Worm (Caenorhabditis elegans): ENCODE data around the gene dop-6.

The dop-6 gene

ce11 chrX:4350198-4350597 lies 29.5 kb downstream of the dop-6 start, which contains the start of gene F14H12.2:
Gene F14H12.2 (plus strand): TSS chrX:4350498.
- TF ChIP-seq unc-55 (GFP tag; optimal IDR thresholded peaks at IDR 0.05) (no peak), eyg-1 (tag; optimal IDR thresholded peaks at IDR 0.05) (no peak), K02D7.2 (tag; optimal IDR thresholded peaks at IDR 0.05) (no peak), pha-4 (tag; optimal IDR thresholded peaks at IDR 0.05) (no peak), ceh-18 (tag; optimal IDR thresholded peaks at IDR 0.05) (no peak), sox-2 (GFP tag; IDR thresholded peaks at IDR 0.05) (no peak), gmeb-2 (tag; optimal IDR thresholded peaks at IDR 0.05) (no peak), ztf-16 (tag; optimal IDR thresholded peaks at IDR 0.05) (no peak), C38D4.7 (GFP tag; optimal IDR thresholded peaks at IDR 0.05) (no peak), elt-2 (tag; optimal IDR thresholded peaks at IDR 0.05) (no peak), pat-9 (tag; optimal IDR thresholded peaks at IDR 0.05) (no peak), pha-2 (tag; optimal IDR thresholded peaks at IDR 0.05) (no peak), tbx-7 (tag; optimal IDR thresholded peaks at IDR 0.05) (no peak)

- TF ChIP-seq elt-2 (tag; optimal IDR thresholded peaks at IDR 0.05) (no peak), sox-2 (GFP tag; IDR thresholded peaks at IDR 0.05) (no peak), pqm-1 (tag; optimal IDR thresholded peaks at IDR 0.05) (no peak), ttx-3 (tag; optimal IDR thresholded peaks at IDR 0.05) (no peak), pag-3 (tag; optimal IDR thresholded peaks at IDR 0.05; ENCODE audit: borderline replicate concordance) (no peak), rnt-1 (tag; optimal IDR thresholded peaks at IDR 0.05) (no peak)
Observed at ce11 chrX:4353318-4353717, 32.7 kb downstream of the dop-6 start, which contains the start of gene col-165. Gene col-165 (plus strand): TSS chrX:4353618.

- TF ChIP-seq lin-11 (tag; optimal IDR thresholded peaks at IDR 0.05) (no peak), sdc-2 (tag; optimal IDR thresholded peaks at IDR 0.05) (no peak), ahr-1 (tag; optimal IDR thresholded peaks at IDR 0.05) (no peak), che-1 (tag; optimal IDR thresholded peaks at IDR 0.05) (no peak), npax-4 (tag; optimal IDR thresholded peaks at IDR 0.05) (no peak)
Observed at ce11 chrX:4357467-4357866, 36.8 kb downstream of the dop-6 start, which contains the start of gene F14H12.6. Gene F14H12.6 (minus strand): TSS chrX:4357567.

ce11 chrX:4359030-4359429 lies 38.4 kb downstream of the dop-6 start:
- no peak for TF ChIP-seq C38D4.7 (GFP tag; optimal IDR thresholded peaks at IDR 0.05)
- TF ChIP-seq fax-1 (tag; optimal IDR thresholded peaks at IDR 0.05), result no peak
- no peak for TF ChIP-seq pax-1 (tag; optimal IDR thresholded peaks at IDR 0.05)
- TF ChIP-seq syd-9 (tag; optimal IDR thresholded peaks at IDR 0.05), result no peak
- no peak for TF ChIP-seq F13H6.1 (tag; optimal IDR thresholded peaks at IDR 0.05)
- no peak for TF ChIP-seq ceh-18 (tag; optimal IDR thresholded peaks at IDR 0.05)

- TF ChIP-seq ceh-6 (GFP tag; optimal IDR thresholded peaks at IDR 0.05), result no peak
- no peak for TF ChIP-seq hlh-30 (tag; optimal IDR thresholded peaks at IDR 0.05; ENCODE audit: insufficient read depth)
- TF ChIP-seq fkh-10 (GFP tag; optimal IDR thresholded peaks at IDR 0.05), result no peak
- TF ChIP-seq tbx-7 (tag; optimal IDR thresholded peaks at IDR 0.05), result no peak
- TF ChIP-seq pqm-1 (tag; optimal IDR thresholded peaks at IDR 0.05), result no peak
- no peak for TF ChIP-seq nhr-232 (tag; optimal IDR thresholded peaks at IDR 0.05)
- no peak for TF ChIP-seq ceh-19 (GFP tag; optimal IDR thresholded peaks at IDR 0.05)
- no peak for TF ChIP-seq ceh-45 (GFP tag; IDR thresholded peaks at IDR 0.05)
- no peak for TF ChIP-seq rnt-1 (tag; optimal IDR thresholded peaks at IDR 0.05)
- no peak for TF ChIP-seq hlh-8 (tag; optimal IDR thresholded peaks at IDR 0.05)
- TF ChIP-seq F13H6.1 (tag; optimal IDR thresholded peaks at IDR 0.05), result no peak
- TF ChIP-seq hlh-13 (GFP tag; optimal IDR thresholded peaks at IDR 0.05), result no peak
- TF ChIP-seq eyg-1 (tag; optimal IDR thresholded peaks at IDR 0.05), result no peak
- no peak for TF ChIP-seq ceh-2 (tag; optimal IDR thresholded peaks at IDR 0.05)
- TF ChIP-seq ref-2 (tag; optimal IDR thresholded peaks at IDR 0.05), result no peak
- TF ChIP-seq sox-4 (tag; optimal IDR thresholded peaks at IDR 0.05), result no peak
- TF ChIP-seq K09A11.1 (tag; optimal IDR thresholded peaks at IDR 0.05; ENCODE audit: insufficient read depth), result no peak
- no peak for TF ChIP-seq unc-86 (tag; optimal IDR thresholded peaks at IDR 0.05)
Observed at ce11 chrX:4362522-4362921, 41.9 kb downstream of the dop-6 start, which contains the start of gene F14H12.7. Gene F14H12.7 (minus strand): TSS chrX:4362622.

Data from whole organism, late embryonic.